Fruit fly (Drosophila melanogaster): ENCODE results near the gene eIF5B.

Gene eIF5B

DNA sequence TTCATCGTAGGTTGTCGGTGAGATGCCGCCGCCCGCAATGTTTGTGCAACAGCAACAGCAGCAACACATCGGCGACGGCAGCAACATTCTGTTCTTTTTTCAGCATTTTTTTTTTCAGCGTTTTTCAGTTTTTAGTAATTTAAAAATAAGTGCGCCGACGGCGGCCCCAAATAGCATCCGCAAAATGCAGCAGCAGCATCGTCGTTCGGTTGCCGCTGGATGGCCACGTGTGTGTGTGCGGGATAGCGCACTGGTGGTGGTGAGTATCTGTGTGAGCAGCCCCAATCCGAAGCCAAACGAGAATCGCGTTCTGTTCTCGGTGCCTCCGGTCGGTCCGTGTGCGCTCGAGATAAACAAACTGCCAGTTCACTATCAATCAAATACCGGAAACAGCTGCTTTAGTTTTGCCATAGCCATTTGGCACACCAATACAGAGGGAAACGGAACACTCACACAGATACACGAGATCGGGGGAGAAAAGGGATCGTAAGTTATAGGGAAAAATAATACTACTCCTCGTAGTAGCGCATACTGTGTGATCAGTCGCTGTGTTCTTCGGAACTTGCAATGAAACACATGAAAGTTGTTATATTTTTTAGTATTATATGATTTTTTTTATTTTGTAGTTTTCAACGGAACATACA is 60.1 kb downstream of the eIF5B start (continued):
- TF ChIP-seq CG11504 (tag; optimal IDR thresholded peaks at IDR 0.05) (peak; percentile 81), slou (GFP tag; optimal IDR thresholded peaks at IDR 0.05) (no peak), CG8290 (GFP tag; optimal IDR thresholded peaks at IDR 0.05) (no peak), CG8290 (tag; optimal IDR thresholded peaks at IDR 0.05) (peak in 1 of 2 experiments; percentile 39), sens (GFP tag) (peak; percentile 36), crp (GFP tag; optimal IDR thresholded peaks at IDR 0.05) (no peak), repo (GFP tag; optimal IDR thresholded peaks at IDR 0.05) (no peak), CG2202 (tag; optimal IDR thresholded peaks at IDR 0.05) (no peak), HHEX (GFP tag; optimal IDR thresholded peaks at IDR 0.05) (no peak), CG17829 (tag; optimal IDR thresholded peaks at IDR 0.05) (peak; percentile 16), sna (GFP tag; IDR thresholded peaks at IDR 0.05; ENCODE audit: partially characterized antibody) (no peak), ken (GFP tag; IDR thresholded peaks at IDR 0.05) (0 out of 3 replicates have a peak, but pooled peaks have one; percentile 3), dysf (GFP tag; IDR thresholded peaks at IDR 0.05) (peak; percentile 19; the same call in 1 of the 3 replicates), zen2 (GFP tag; IDR thresholded peaks at IDR 0.05; ENCODE audit: partially characterized antibody) (0 out of 3 replicates have a peak, but pooled peaks have one; percentile 36), maf-S (GFP tag; optimal IDR thresholded peaks at IDR 0.05) (no peak), shn (GFP tag; optimal IDR thresholded peaks at IDR 0.05) (no peak), Pdp1 (GFP tag; optimal IDR thresholded peaks at IDR 0.05) (no peak), CG30020 (tag; optimal IDR thresholded peaks at IDR 0.05) (no peak), Rfx (GFP tag; IDR thresholded peaks at IDR 0.05) (0 out of 2 replicates have a peak, but pooled peaks have one; percentile 35), otp (GFP tag; IDR thresholded peaks at IDR 0.05) (no peak), sd (tag; optimal IDR thresholded peaks at IDR 0.05) (peak; percentile 12), emc (GFP tag; optimal IDR thresholded peaks at IDR 0.05) (no peak), CG1832 (GFP tag; optimal IDR thresholded peaks at IDR 0.05) (no peak), fd102C (GFP tag; optimal IDR thresholded peaks at IDR 0.05) (no peak), CG10565 (GFP tag; optimal IDR thresholded peaks at IDR 0.05) (no peak), aop (GFP tag; IDR thresholded peaks at IDR 0.05) (0 out of 2 replicates have a peak, but pooled peaks have one; percentile 30), CG2120 (GFP tag; optimal IDR thresholded peaks at IDR 0.05) (no peak), Ets97D (GFP tag; optimal IDR thresholded peaks at IDR 0.05) (no peak), usp (GFP tag; optimal IDR thresholded peaks at IDR 0.05) (no peak), CG10543 (GFP tag; optimal IDR thresholded peaks at IDR 0.05) (peak; percentile 50), lmd (GFP tag; IDR thresholded peaks at IDR 0.05) (0 out of 2 replicates have a peak, but pooled peaks have one; percentile 5), so (GFP tag; IDR thresholded peaks at IDR 0.05) (no peak; the same call in 2 of the 3 replicates), Med (GFP tag) (peak; percentile 67), CG1792 (GFP tag; optimal IDR thresholded peaks at IDR 0.05) (no peak), CG12219 (GFP tag; optimal IDR thresholded peaks at IDR 0.05) (no peak), HmgZ (tag; optimal IDR thresholded peaks at IDR 0.05) (peak; percentile 1), ci (GFP tag; IDR thresholded peaks at IDR 0.05) (0 out of 3 replicates have a peak, but pooled peaks have one; percentile 37), p53 (GFP tag; optimal IDR thresholded peaks at IDR 0.05) (no peak), B-H2 (GFP tag; optimal IDR thresholded peaks at IDR 0.05) (peak; percentile 7), az2 (GFP tag; optimal IDR thresholded peaks at IDR 0.05) (no peak), Dbx (GFP tag; IDR thresholded peaks at IDR 0.05) (0 out of 3 replicates have a peak, but pooled peaks have one; percentile 41), E2f2 (GFP tag; IDR thresholded peaks at IDR 0.05) (peak; percentile 15; the same call in 1 of the 2 replicates), lab (GFP tag; optimal IDR thresholded peaks at IDR 0.05) (peak; percentile 35), chinmo (GFP tag; IDR thresholded peaks at IDR 0.05; ENCODE audit: partially characterized antibody) (0 out of 4 replicates have a peak, but pooled peaks have one; percentile 64), CG4360 (GFP tag; IDR thresholded peaks at IDR 0.05) (0 out of 2 replicates have a peak, but pooled peaks have one; percentile 4), Sox100B (GFP tag; optimal IDR thresholded peaks at IDR 0.05) (no peak), cg (GFP tag; optimal IDR thresholded peaks at IDR 0.05) (peak; percentile 77), CG11247 (GFP tag; IDR thresholded peaks at IDR 0.05) (0 out of 2 replicates have a peak, but pooled peaks have one; percentile 22), hb (GFP tag; IDR thresholded peaks at IDR 0.05; ENCODE audit: partially characterized antibody) (no peak)
